Worm (Caenorhabditis elegans): ENCODE results near the gene W07G4.8.

W07G4.8 gene

DNA sequence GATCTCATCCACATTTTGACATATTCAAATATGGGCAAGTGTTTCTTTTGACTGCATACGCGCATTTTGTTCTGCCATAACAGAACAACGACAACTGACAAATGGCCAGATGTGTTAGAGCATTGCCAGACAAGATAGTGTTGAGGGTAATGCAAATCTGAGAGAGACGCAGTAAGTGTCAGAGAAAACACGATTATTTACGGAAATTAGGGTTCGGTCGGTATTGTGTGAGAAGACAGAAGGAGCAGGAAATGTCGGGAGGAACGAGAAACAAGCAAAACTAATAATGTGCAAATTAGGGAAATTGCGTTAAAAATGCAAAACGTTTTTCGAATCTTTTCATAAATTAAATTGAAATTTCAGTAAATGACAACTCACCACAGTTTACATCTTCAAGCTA, 24.9 kb downstream of the W07G4.8 start:
- TF ChIP-seq madf-2 (tag; optimal IDR thresholded peaks at IDR 0.05) (no peak), dve-1 (tag; optimal IDR thresholded peaks at IDR 0.05) (no peak), odd-2 (tag; optimal IDR thresholded peaks at IDR 0.05) (no peak), hlh-15 (tag; optimal IDR thresholded peaks at IDR 0.05) (no peak), ceh-31 (tag; optimal IDR thresholded peaks at IDR 0.05) (peak; percentile 60), sox-2 (GFP tag; IDR thresholded peaks at IDR 0.05) (peak; percentile 8; the same call in 1 of the 2 replicates), unc-42 (tag; optimal IDR thresholded peaks at IDR 0.05) (peak; percentile 99), eyg-1 (tag; optimal IDR thresholded peaks at IDR 0.05) (no peak), fkh-10 (GFP tag; optimal IDR thresholded peaks at IDR 0.05) (peak; percentile 64)

DNA sequence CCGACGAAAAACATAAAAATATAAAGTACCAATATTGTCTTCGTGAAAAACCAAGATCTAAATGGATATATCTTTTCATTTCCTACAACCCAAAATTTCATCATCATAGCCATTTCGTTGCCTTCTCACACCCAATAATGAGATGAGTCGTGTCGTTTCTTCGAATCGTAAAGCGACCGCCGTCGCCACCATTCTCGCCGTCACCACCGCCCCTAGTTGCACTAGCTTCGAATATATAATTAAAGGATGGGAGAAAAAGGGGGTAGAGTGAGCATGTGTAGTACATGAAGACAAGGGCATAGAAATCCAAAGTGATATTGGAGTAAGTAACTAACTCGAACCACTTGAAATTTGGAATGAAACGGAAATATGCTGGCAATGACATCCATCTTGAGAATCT, 27.1 kb downstream of the W07G4.8 start:
- TF ChIP-seq fax-1 (tag; optimal IDR thresholded peaks at IDR 0.05) (no peak), nhr-232 (tag; optimal IDR thresholded peaks at IDR 0.05) (no peak), hlh-30 (tag; optimal IDR thresholded peaks at IDR 0.05; ENCODE audit: insufficient read depth) (no peak), hlh-15 (tag; optimal IDR thresholded peaks at IDR 0.05) (no peak), pat-9 (tag; optimal IDR thresholded peaks at IDR 0.05) (no peak), ceh-24 (tag; optimal IDR thresholded peaks at IDR 0.05) (no peak), ceh-48 (tag; optimal IDR thresholded peaks at IDR 0.05) (no peak), gmeb-2 (tag; optimal IDR thresholded peaks at IDR 0.05) (no peak), rnt-1 (tag; optimal IDR thresholded peaks at IDR 0.05) (no peak), hlh-13 (GFP tag; optimal IDR thresholded peaks at IDR 0.05) (no peak), ceh-19 (GFP tag; optimal IDR thresholded peaks at IDR 0.05) (no peak), elt-2 (tag; optimal IDR thresholded peaks at IDR 0.05) (no peak), zip-5 (tag; optimal IDR thresholded peaks at IDR 0.05) (no peak), ceh-14 (tag; optimal IDR thresholded peaks at IDR 0.05) (peak; percentile 8), npax-4 (tag; optimal IDR thresholded peaks at IDR 0.05) (no peak), unc-42 (tag; optimal IDR thresholded peaks at IDR 0.05) (peak; percentile 70), ceh-9 (tag; optimal IDR thresholded peaks at IDR 0.05) (no peak), ceh-31 (tag; optimal IDR thresholded peaks at IDR 0.05) (peak; percentile 35), pqm-1 (tag; optimal IDR thresholded peaks at IDR 0.05) (no peak), tbx-2 (tag; optimal IDR thresholded peaks at IDR 0.05) (no peak), sox-4 (tag; optimal IDR thresholded peaks at IDR 0.05) (no peak)

DNA sequence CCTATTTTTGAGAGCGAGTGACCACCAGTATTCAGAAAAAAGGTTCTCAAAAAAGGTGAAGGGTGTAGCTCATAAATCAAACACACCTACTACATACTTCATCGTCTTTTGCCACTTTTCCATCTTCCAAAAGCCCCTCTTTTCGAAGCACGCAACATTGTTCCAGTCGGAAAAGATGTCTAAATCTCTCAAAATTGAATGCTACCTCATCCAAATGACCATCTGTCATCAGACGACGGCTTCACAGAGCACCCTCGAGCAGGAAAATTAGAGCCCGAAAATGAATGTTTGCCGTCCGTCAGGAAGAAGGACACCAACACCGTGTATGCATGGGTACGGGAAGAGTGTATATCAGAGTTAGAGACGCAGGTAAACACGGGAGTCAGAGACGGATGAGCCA, 27.8 kb downstream of the W07G4.8 start:
- no peak for TF ChIP-seq hlh-15 (tag; optimal IDR thresholded peaks at IDR 0.05)
- no peak for TF ChIP-seq fax-1 (tag; optimal IDR thresholded peaks at IDR 0.05)
- TF ChIP-seq C38D4.7 (GFP tag; optimal IDR thresholded peaks at IDR 0.05), result no peak
- TF ChIP-seq nhr-232 (tag; optimal IDR thresholded peaks at IDR 0.05), result no peak
- TF ChIP-seq ref-2 (tag; optimal IDR thresholded peaks at IDR 0.05), result no peak
- no peak for TF ChIP-seq unc-42 (tag; optimal IDR thresholded peaks at IDR 0.05)
- no peak for TF ChIP-seq gmeb-2 (tag; optimal IDR thresholded peaks at IDR 0.05)
- no peak for TF ChIP-seq tbx-7 (tag; optimal IDR thresholded peaks at IDR 0.05)

DNA sequence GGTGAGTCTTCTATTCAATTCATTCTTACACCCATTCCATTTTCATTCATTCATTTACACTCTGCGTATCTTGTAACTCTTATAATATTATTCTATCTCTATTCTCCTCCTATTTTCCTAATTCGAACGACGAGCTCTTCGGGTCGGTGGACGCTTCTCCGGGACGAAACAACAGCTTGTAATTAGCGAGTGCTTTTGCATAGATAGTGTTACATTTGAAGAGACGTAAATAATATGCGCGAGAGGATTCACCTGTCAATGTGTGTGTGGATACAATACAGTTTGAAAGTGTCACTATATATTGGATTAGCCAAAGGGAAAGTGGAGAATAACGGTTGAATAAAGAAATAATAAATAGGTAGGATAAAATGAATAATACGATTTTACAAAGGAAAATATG, 28.7 kb downstream of the W07G4.8 start:
- peak; percentile 35 for TF ChIP-seq ceh-31 (tag; optimal IDR thresholded peaks at IDR 0.05)
- no peak for TF ChIP-seq hlh-6 (tag; optimal IDR thresholded peaks at IDR 0.05)

DNA sequence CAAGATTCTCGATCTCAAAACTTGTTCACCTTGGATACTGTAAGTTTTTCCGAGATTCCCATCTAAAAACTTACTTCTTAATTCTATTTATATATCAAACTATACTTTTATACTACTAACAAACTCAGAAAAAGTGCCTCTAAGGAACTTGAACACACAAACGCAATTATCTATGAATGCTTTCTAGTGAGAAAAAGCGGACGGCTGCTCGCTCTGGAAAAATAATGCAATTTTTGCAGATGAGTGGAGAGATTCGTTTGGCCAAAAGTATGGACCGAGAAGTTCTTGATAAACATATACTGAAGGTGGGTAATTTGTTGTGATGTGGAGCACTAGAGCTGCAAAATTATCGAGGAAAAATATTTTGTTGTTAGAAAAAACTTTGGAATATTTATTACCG, 29.3 kb downstream of the W07G4.8 start:
- no peak for TF ChIP-seq ceh-31 (tag; optimal IDR thresholded peaks at IDR 0.05)
- TF ChIP-seq ttx-3 (tag; optimal IDR thresholded peaks at IDR 0.05), result no peak
- no peak for TF ChIP-seq elt-2 (tag; optimal IDR thresholded peaks at IDR 0.05)
- TF ChIP-seq madf-2 (tag; optimal IDR thresholded peaks at IDR 0.05), result no peak
- no peak for TF ChIP-seq odd-2 (tag; optimal IDR thresholded peaks at IDR 0.05)
- no peak for TF ChIP-seq ref-2 (tag; optimal IDR thresholded peaks at IDR 0.05)
- TF ChIP-seq ceh-14 (tag; optimal IDR thresholded peaks at IDR 0.05), result no peak
- no peak for TF ChIP-seq sdc-2 (tag; optimal IDR thresholded peaks at IDR 0.05)
- no peak for TF ChIP-seq ceh-24 (tag; optimal IDR thresholded peaks at IDR 0.05)
- TF ChIP-seq C08G9.2 (tag; optimal IDR thresholded peaks at IDR 0.05), result no peak
- no peak for TF ChIP-seq fkh-10 (GFP tag; optimal IDR thresholded peaks at IDR 0.05)
- no peak for TF ChIP-seq dve-1 (tag; optimal IDR thresholded peaks at IDR 0.05)
- TF ChIP-seq pha-2 (tag; optimal IDR thresholded peaks at IDR 0.05), result no peak
- no peak for TF ChIP-seq hlh-6 (tag; optimal IDR thresholded peaks at IDR 0.05)
- no peak for TF ChIP-seq nhr-232 (tag; optimal IDR thresholded peaks at IDR 0.05)

Data from whole organism, late embryonic.